Fruit fly (Drosophila melanogaster): ENCODE measurements around the gene Tdh.
A peak's percentile ranks its signal among the peaks of the same experiment; 100 is the strongest.

The Tdh gene

DNA sequence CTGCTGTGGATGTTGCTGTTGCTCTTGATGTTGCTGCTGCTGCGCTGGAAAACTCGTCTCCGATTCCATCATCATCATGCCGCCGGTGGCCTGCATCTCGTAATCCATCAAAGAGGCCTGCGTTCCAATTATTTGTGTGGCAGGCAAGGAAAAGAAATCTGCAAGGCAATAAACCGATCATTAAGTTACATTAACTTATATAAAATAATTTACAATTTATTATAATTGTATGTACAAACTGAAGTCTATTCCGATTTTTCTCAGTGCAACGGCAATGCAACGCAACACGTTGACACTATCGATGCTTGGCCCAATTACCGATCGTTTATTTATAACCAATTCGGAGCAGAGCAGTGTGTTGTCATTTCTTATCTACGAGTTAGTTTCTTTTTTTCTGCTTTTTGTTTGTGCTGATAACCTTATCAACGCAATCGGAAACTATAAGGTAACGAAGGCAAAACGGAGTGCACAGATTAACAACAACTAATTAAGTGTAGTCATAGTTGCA, 4.3 kb downstream of the Tdh start (continued):
- TF ChIP-seq dimm (GFP tag; IDR thresholded peaks at IDR 0.05) (no peak), Atf3 (GFP tag; optimal IDR thresholded peaks at IDR 0.05) (no peak), CG6683 (GFP tag; optimal IDR thresholded peaks at IDR 0.05) (no peak), CG6791 (GFP tag; IDR thresholded peaks at IDR 0.05; ENCODE audit: partially characterized antibody) (no peak), CG10979 (tag; optimal IDR thresholded peaks at IDR 0.05) (peak; percentile 45), stwl (tag; optimal IDR thresholded peaks at IDR 0.05) (no peak), CG30020 (tag; optimal IDR thresholded peaks at IDR 0.05) (no peak), Vsx1 (GFP tag; optimal IDR thresholded peaks at IDR 0.05) (peak; percentile 55), CG31365 (tag; optimal IDR thresholded peaks at IDR 0.05) (peak; percentile 13), CG33213 (GFP tag; optimal IDR thresholded peaks at IDR 0.05) (no peak), CG6765 (GFP tag; optimal IDR thresholded peaks at IDR 0.05) (no peak), mld (GFP tag; IDR thresholded peaks at IDR 0.05; ENCODE audit: partially characterized antibody) (no peak), CG14441 (GFP tag; IDR thresholded peaks at IDR 0.05) (peak; percentile 68), trem (tag; optimal IDR thresholded peaks at IDR 0.05) (no peak), Xrp1 (GFP tag; IDR thresholded peaks at IDR 0.05) (peak; percentile 53; the same call in 1 of the 2 replicates), Asciz (GFP tag; optimal IDR thresholded peaks at IDR 0.05) (peak; percentile 76), ttk (GFP tag; IDR thresholded peaks at IDR 0.05) (peak; percentile 53; the same call in 1 of the 2 replicates), lmd (GFP tag; IDR thresholded peaks at IDR 0.05) (peak; percentile 45), CG3065 (GFP tag; optimal IDR thresholded peaks at IDR 0.05) (no peak), Nf-YA (GFP tag; IDR thresholded peaks at IDR 0.05) (peak; percentile 53; the same call in 1 of the 2 replicates), CG9817 (tag; optimal IDR thresholded peaks at IDR 0.05) (no peak), zfh1 (GFP tag; IDR thresholded peaks at IDR 0.05) (peak; percentile 65; the same call in 1 of the 3 replicates), wdn (GFP tag; IDR thresholded peaks at IDR 0.05) (no peak), Atf6 (GFP tag; IDR thresholded peaks at IDR 0.05) (peak; percentile 69), CG8359 (GFP tag; optimal IDR thresholded peaks at IDR 0.05; ENCODE audit: borderline replicate concordance) (peak; percentile 5), Oaz (GFP tag; IDR thresholded peaks at IDR 0.05) (peak; percentile 58), bcd (GFP tag; optimal IDR thresholded peaks at IDR 0.05) (peak; percentile 29), gce (GFP tag; IDR thresholded peaks at IDR 0.05) (peak; percentile 59; the same call in 1 of the 3 replicates), wek (GFP tag; optimal IDR thresholded peaks at IDR 0.05) (peak; percentile 23), slou (GFP tag; optimal IDR thresholded peaks at IDR 0.05) (no peak), emc (GFP tag; optimal IDR thresholded peaks at IDR 0.05) (no peak), ci (GFP tag; IDR thresholded peaks at IDR 0.05) (peak; percentile 86), lola (GFP tag; optimal IDR thresholded peaks at IDR 0.05) (no peak), cad (GFP tag; optimal IDR thresholded peaks at IDR 0.05) (no peak), run (tag; optimal IDR thresholded peaks at IDR 0.05) (peak; percentile 45), TFAM (GFP tag; optimal IDR thresholded peaks at IDR 0.05) (no peak), CG11560 (tag; IDR thresholded peaks at IDR 0.05) (no peak), tap (tag; optimal IDR thresholded peaks at IDR 0.05) (peak; percentile 68), Ets65A (GFP tag) (no peak), Dip3 (GFP tag; optimal IDR thresholded peaks at IDR 0.05) (no peak), sima (GFP tag; optimal IDR thresholded peaks at IDR 0.05) (no peak), fd64A (GFP tag; optimal IDR thresholded peaks at IDR 0.05) (peak; percentile 49), Neu2 (GFP tag; optimal IDR thresholded peaks at IDR 0.05; ENCODE audit: borderline replicate concordance) (no peak), Kr (GFP tag; optimal IDR thresholded peaks at IDR 0.05) (no peak), pros (GFP tag; optimal IDR thresholded peaks at IDR 0.05) (no peak), CG16815 (GFP tag; optimal IDR thresholded peaks at IDR 0.05) (no peak), CG10209 (GFP tag; optimal IDR thresholded peaks at IDR 0.05) (peak; percentile 24), CG9797 (GFP tag; optimal IDR thresholded peaks at IDR 0.05) (no peak), disco-r (GFP tag; optimal IDR thresholded peaks at IDR 0.05) (no peak), CrebB (tag; optimal IDR thresholded peaks at IDR 0.05) (no peak), inv (GFP tag; IDR thresholded peaks at IDR 0.05; ENCODE audit: partially characterized antibody) (no peak)
